Worm (Caenorhabditis elegans) whole organism, L3 larva: Measurements from ENCODE around the gene ZK1290.13.

ENCODE experiments used
- ZK546.5 ChIP-seq: sonication (generic microtip); optimal IDR thresholded peaks from 2 replicates; lab custom pipeline; 2017; ENCODE audit warnings: missing biosample characterization, missing genetic modification characterization
- aly-2 ChIP-seq: fragments of 150-350 bp; optimal IDR thresholded peaks from 2 replicates; lab custom pipeline; 2014; ENCODE audit warnings: missing biosample characterization, missing genetic modification characterization
- ama-1 ChIP-seq: fragments of 150-350 bp; optimal IDR thresholded peaks from 2 replicates; lab custom pipeline; 2018
- ceh-16 ChIP-seq: sonication (generic microtip); optimal IDR thresholded peaks from 2 replicates; lab custom pipeline; 2017; ENCODE audit warnings: missing biosample characterization, missing genetic modification characterization
- ceh-28 ChIP-seq: fragments of 150-350 bp; optimal IDR thresholded peaks from 2 replicates; lab custom pipeline; 2014; ENCODE audit warnings: missing biosample characterization, missing genetic modification reagents, missing genetic modification characterization
- ceh-82 ChIP-seq: fragments of 150-350 bp; optimal IDR thresholded peaks from 2 replicates; lab custom pipeline; 2014; ENCODE audit warnings: missing biosample characterization, missing genetic modification characterization
- ceh-9 ChIP-seq: sonication (generic microtip); optimal IDR thresholded peaks from 2 replicates; lab custom pipeline; 2018; ENCODE audit warnings: missing biosample characterization, missing genetic modification characterization
- daf-12 ChIP-seq: fragments of 150-350 bp; optimal IDR thresholded peaks from 2 replicates; lab custom pipeline; 2014; ENCODE audit warnings: missing biosample characterization, missing genetic modification reagents, missing genetic modification characterization
- egl-27 ChIP-seq: sonication (generic microtip); optimal IDR thresholded peaks from 4 replicates; lab custom pipeline; 2017; ENCODE audit warnings: missing biosample characterization, missing genetic modification reagents, missing genetic modification characterization
- egl-5 ChIP-seq: fragments of 150-350 bp; optimal IDR thresholded peaks from 2 replicates; lab custom pipeline; 2017; ENCODE audit warnings: missing biosample characterization, missing genetic modification reagents, missing genetic modification characterization, inconsistent platforms
- elt-1 ChIP-seq: fragments of 150-350 bp; optimal IDR thresholded peaks from 2 replicates; lab custom pipeline; 2014; ENCODE audit warnings: missing biosample characterization, missing genetic modification characterization
- elt-2 ChIP-seq: sonication (generic microtip); optimal IDR thresholded peaks from 2 replicates; lab custom pipeline; 2016; ENCODE audit warnings: missing genetic modification reagents, mild to moderate bottlenecking, missing genetic modification characterization, missing compliant biosample characterization
- elt-3 ChIP-seq, 3 experiments: fragments of 150-350 bp in 1 of 3; sonication (generic microtip) in 2 of 3; optimal IDR thresholded peaks; 2 replicates in 2 of 3; 4 replicates in 1 of 3; lab custom pipeline; 2014 to 2017; ENCODE audit warnings: missing biosample characterization in 3 of 3, missing genetic modification characterization in 3 of 3
- eor-1 ChIP-seq, 2 experiments: fragments of 150-350 bp; optimal IDR thresholded peaks; 2 replicates each; lab custom pipeline; 2014 to 2018; ENCODE audit warnings: missing biosample characterization in 2 of 2, missing genetic modification characterization in 2 of 2
- fkh-10 ChIP-seq: sonication (generic microtip); optimal IDR thresholded peaks from 2 replicates; lab custom pipeline; 2017; ENCODE audit warnings: missing biosample characterization, missing genetic modification reagents, missing genetic modification characterization
- fkh-2 ChIP-seq: fragments of 150-350 bp; optimal IDR thresholded peaks from 2 replicates; lab custom pipeline; 2014; ENCODE audit warnings: missing biosample characterization, missing genetic modification reagents, missing genetic modification characterization
- fos-1 ChIP-seq: fragments of 150-350 bp; optimal IDR thresholded peaks from 2 replicates; lab custom pipeline; 2014; ENCODE audit warnings: missing biosample characterization, missing genetic modification characterization
- hmg-11 ChIP-seq: sonication (generic microtip); optimal IDR thresholded peaks from 2 replicates; lab custom pipeline; 2016; ENCODE audit warnings: missing genetic modification characterization, missing compliant biosample characterization
- jun-1 ChIP-seq: fragments of 150-350 bp; optimal IDR thresholded peaks from 2 replicates; lab custom pipeline; 2014; ENCODE audit warnings: missing biosample characterization, missing genetic modification reagents, missing genetic modification characterization
- lin-15B ChIP-seq: fragments of 150-350 bp; optimal IDR thresholded peaks from 2 replicates; lab custom pipeline; 2014; ENCODE audit warnings: missing biosample characterization, missing genetic modification characterization
- lin-39 ChIP-seq: fragments of 150-350 bp; optimal IDR thresholded peaks from 2 replicates; lab custom pipeline; 2018; ENCODE audit warnings: missing biosample characterization, missing genetic modification reagents, missing genetic modification characterization
- lsy-12 ChIP-seq: sonication (generic microtip); optimal IDR thresholded peaks from 2 replicates; lab custom pipeline; 2016; ENCODE audit warnings: mild to moderate bottlenecking, missing genetic modification characterization, missing compliant biosample characterization
- mdl-1 ChIP-seq: fragments of 150-350 bp; optimal IDR thresholded peaks from 2 replicates; lab custom pipeline; 2014; ENCODE audit warnings: missing biosample characterization, missing genetic modification characterization
- mml-1 ChIP-seq: fragments of 150-350 bp; sonication (generic microtip); optimal IDR thresholded peaks from 3 replicates; lab custom pipeline; 2014; ENCODE audit warnings: missing biosample characterization, missing genetic modification characterization
- nhr-11 ChIP-seq: fragments of 150-350 bp; optimal IDR thresholded peaks from 2 replicates; lab custom pipeline; 2014; ENCODE audit warnings: missing biosample characterization, missing genetic modification characterization
- nhr-12 ChIP-seq: fragments of 150-350 bp; optimal IDR thresholded peaks from 2 replicates; lab custom pipeline; 2014; ENCODE audit warnings: missing biosample characterization, missing genetic modification characterization
- nhr-23 ChIP-seq: fragments of 150-350 bp; optimal IDR thresholded peaks from 2 replicates; lab custom pipeline; 2014; ENCODE audit warnings: missing biosample characterization, missing genetic modification reagents, missing genetic modification characterization
- nhr-237 ChIP-seq: fragments of 150-350 bp; optimal IDR thresholded peaks from 2 replicates; lab custom pipeline; 2014; ENCODE audit warnings: missing biosample characterization, missing genetic modification characterization
- nhr-25 ChIP-seq: sonication (generic microtip); optimal IDR thresholded peaks from 2 replicates; lab custom pipeline; 2017; ENCODE audit warnings: missing biosample characterization, missing genetic modification characterization
- nhr-28 ChIP-seq: fragments of 150-350 bp; optimal IDR thresholded peaks from 2 replicates; lab custom pipeline; 2014; ENCODE audit warnings: missing biosample characterization, missing genetic modification characterization
- nhr-43 ChIP-seq: sonication (generic microtip); optimal IDR thresholded peaks from 2 replicates; lab custom pipeline; 2016; ENCODE audit warnings: mild to moderate bottlenecking, missing genetic modification characterization, missing compliant biosample characterization; ENCODE audit not compliant: poor library complexity, severe bottlenecking
- nhr-67 ChIP-seq: fragments of 150-350 bp; optimal IDR thresholded peaks from 2 replicates; lab custom pipeline; 2014; ENCODE audit warnings: missing biosample characterization, missing genetic modification characterization
- nhr-76 ChIP-seq: fragments of 150-350 bp; sonication (generic microtip); optimal IDR thresholded peaks from 5 replicates; lab custom pipeline; 2014; ENCODE audit warnings: missing biosample characterization, missing genetic modification characterization
- nhr-77 ChIP-seq: fragments of 150-350 bp; optimal IDR thresholded peaks from 2 replicates; lab custom pipeline; 2014; ENCODE audit warnings: missing biosample characterization, missing genetic modification characterization
- pha-4 ChIP-seq: fragments of 150-350 bp; optimal IDR thresholded peaks from 2 replicates; lab custom pipeline; 2014; ENCODE audit warnings: missing biosample characterization, missing genetic modification reagents, missing genetic modification characterization
- pqm-1 ChIP-seq: fragments of 150-350 bp; optimal IDR thresholded peaks from 2 replicates; lab custom pipeline; 2017; ENCODE audit warnings: missing biosample characterization, missing genetic modification characterization, inconsistent platforms
- sea-2 ChIP-seq: fragments of 150-350 bp; sonication (generic microtip); optimal IDR thresholded peaks from 4 replicates; lab custom pipeline; 2014; ENCODE audit warnings: missing biosample characterization, missing genetic modification reagents, missing genetic modification characterization
- skn-1 ChIP-seq: fragments of 150-350 bp; optimal IDR thresholded peaks from 2 replicates; lab custom pipeline; 2014; ENCODE audit warnings: missing biosample characterization, missing genetic modification characterization
- snpc-4 ChIP-seq: fragments of 150-350 bp; optimal IDR thresholded peaks from 2 replicates; lab custom pipeline; 2014; ENCODE audit warnings: missing biosample characterization, missing genetic modification characterization
- tbx-2 ChIP-seq: sonication (generic microtip); optimal IDR thresholded peaks from 2 replicates; lab custom pipeline; 2016; ENCODE audit warnings: mild to moderate bottlenecking, missing genetic modification characterization, missing compliant biosample characterization
- unc-39 ChIP-seq: sonication (generic microtip); optimal IDR thresholded peaks from 4 replicates; lab custom pipeline; 2017; ENCODE audit warnings: missing biosample characterization, missing genetic modification characterization
- unc-62 ChIP-seq: fragments of 150-350 bp; sonication (generic microtip); optimal IDR thresholded peaks from 4 replicates; lab custom pipeline; 2014; ENCODE audit warnings: missing biosample characterization, missing genetic modification reagents, missing genetic modification characterization
- zag-1 ChIP-seq: fragments of 150-350 bp; optimal IDR thresholded peaks from 2 replicates; lab custom pipeline; 2014; ENCODE audit warnings: missing biosample characterization, missing genetic modification characterization
- ztf-11 ChIP-seq: fragments of 150-350 bp; optimal IDR thresholded peaks from 2 replicates; lab custom pipeline; 2014; ENCODE audit warnings: missing biosample characterization, missing genetic modification characterization
- ztf-4 ChIP-seq: fragments of 150-350 bp; optimal IDR thresholded peaks from 2 replicates; lab custom pipeline; 2014; ENCODE audit warnings: missing biosample characterization, missing genetic modification characterization

The ZK1290.13 gene

DNA sequence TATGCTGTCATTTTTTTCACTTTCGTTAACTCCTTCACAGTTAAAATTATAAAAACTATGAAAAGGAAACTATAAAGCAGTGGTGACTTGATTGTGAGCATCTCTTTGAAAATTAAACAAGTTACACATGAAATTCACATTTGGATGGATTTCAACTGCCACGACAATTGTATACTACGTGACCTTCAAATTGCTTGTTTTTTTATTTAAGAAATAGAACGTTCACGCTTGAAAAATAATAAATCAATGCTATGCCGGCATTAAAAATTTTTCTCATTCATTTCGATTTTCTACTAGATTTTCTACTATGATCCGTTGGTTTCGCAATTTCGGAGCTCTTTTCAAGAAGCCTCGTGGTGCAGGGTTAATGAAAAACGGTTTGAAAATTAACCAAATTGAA, 9.3 kb upstream of the ZK1290.13 start, which contains the start of the genes ZK1290.7 and rnh-1.1:
ZK1290.7 (minus strand) TSS at position 101 of the 400 bp plus-strand sequence.
rnh-1.1 (plus strand) TSS at position 281 of the 400 bp plus-strand sequence.
- TF ChIP-seq elt-3 (tag; optimal IDR thresholded peaks at IDR 0.05; lab: Kevin White, UChicago) (no peak), nhr-25 (tag; lab: Kevin White, UChicago) (no peak), fkh-2 (tag; lab: Kevin White, UChicago) (no peak), mdl-1 (tag; lab: Kevin White, UChicago) (no peak), ama-1 (lab: Kevin White, UChicago) (no peak), skn-1 (tag; lab: Kevin White, UChicago) (no peak), fkh-10 (GFP tag; lab: Kevin White, UChicago) (no peak), eor-1 (tag; optimal IDR thresholded peaks at IDR 0.05; lab: Kevin White, UChicago) (no peak), unc-62 (GFP tag; lab: Kevin White, UChicago) (no peak), ztf-4 (tag; lab: Kevin White, UChicago) (no peak), nhr-237 (tag; lab: Kevin White, UChicago) (no peak), daf-12 (tag; lab: Kevin White, UChicago) (no peak), ceh-82 (no peak), tbx-2 (tag; lab: Kevin White, UChicago) (no peak), hmg-11 (tag; lab: Kevin White, UChicago) (no peak), nhr-28 (no peak)
- TF ChIP-seq, all 47 proteins: peak for 0

DNA sequence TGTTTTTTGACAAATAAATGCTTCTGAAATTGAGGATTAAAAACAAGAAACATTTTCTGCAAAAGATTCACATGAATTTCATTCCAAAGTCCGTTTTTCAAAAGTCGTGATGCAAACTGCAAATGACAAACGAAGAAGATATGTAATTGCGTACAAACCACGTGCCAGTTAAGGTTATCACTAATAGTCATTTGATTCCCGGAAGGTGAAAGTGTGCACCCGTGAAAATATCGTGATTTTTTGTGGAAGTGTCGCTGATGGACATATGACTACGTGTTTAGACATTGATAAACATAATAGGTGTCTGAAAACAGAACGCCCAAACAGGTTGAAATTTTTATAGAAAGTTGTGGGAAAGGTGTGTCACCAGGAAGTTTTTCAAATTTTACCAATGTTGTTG, 6.6 kb upstream of the ZK1290.13 start:
- peak; percentile 39 for TF ChIP-seq mml-1
- TF ChIP-seq unc-62 (GFP tag; lab: Kevin White, UChicago), result no peak
- TF ChIP-seq ceh-28 (tag; lab: Kevin White, UChicago), result peak; percentile 6
- no peak for TF ChIP-seq nhr-76 (tag; lab: Kevin White, UChicago)
- peak; percentile 45 for TF ChIP-seq jun-1 (tag; lab: Kevin White, UChicago)
- peak; percentile 25 for TF ChIP-seq tbx-2 (tag; lab: Kevin White, UChicago)
- TF ChIP-seq nhr-25 (tag; lab: Kevin White, UChicago), result peak; percentile 57
- no peak for TF ChIP-seq elt-1
- TF ChIP-seq pha-4 (tag; lab: Kevin White, UChicago), result no peak
- peak; percentile 78 for TF ChIP-seq pqm-1 (tag; lab: Kevin White, UChicago)
- TF ChIP-seq nhr-43 (tag; lab: Kevin White, UChicago), result peak; percentile 94
- TF ChIP-seq egl-27 (tag; lab: Kevin White, UChicago), result no peak
- TF ChIP-seq ceh-82, result no peak
- peak; percentile 89 for TF ChIP-seq nhr-23
- TF ChIP-seq elt-2 (tag; lab: Kevin White, UChicago), result peak; percentile 86

DNA sequence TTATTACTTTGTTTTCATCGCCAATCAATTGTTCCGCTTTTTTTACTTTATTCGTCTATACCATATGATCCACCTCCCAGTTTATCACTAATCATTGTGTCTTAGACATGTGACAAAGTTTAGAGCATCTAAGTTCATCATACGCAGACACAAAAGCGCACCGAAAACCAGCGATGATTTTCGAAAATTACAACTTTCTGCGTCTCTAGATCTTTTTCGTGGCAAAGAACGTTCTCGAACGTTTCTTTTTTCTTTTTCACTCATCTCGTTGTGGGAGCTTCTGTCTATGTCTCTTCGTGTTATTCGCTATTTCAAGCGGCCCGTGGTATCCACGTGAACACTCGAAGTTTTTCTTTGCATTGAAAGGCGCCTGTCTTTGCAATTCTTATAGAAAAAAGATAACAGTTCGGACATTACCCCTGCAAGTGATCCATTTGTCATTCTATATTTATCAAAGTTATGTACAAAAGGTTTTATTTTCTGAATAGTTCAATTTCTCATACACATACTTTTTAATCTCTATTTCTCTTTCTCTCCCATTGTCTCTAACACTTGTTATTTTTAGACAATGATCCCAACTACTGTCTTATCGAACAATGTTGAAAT, 5.6 kb upstream of the ZK1290.13 start, which contains the start of gene ZK1290.5:
ZK1290.5 (plus strand) TSS at position 566 of the 606 bp plus-strand sequence.
- TF ChIP-seq lsy-12 (peak; percentile 84), unc-62 (GFP tag; lab: Kevin White, UChicago) (peak; percentile 34), pqm-1 (tag; lab: Kevin White, UChicago) (peak; percentile 73), ztf-4 (tag; lab: Kevin White, UChicago) (peak; percentile 35), fkh-10 (GFP tag; lab: Kevin White, UChicago) (no peak), ceh-28 (tag; lab: Kevin White, UChicago) (peak; percentile 60), eor-1 (tag; optimal IDR thresholded peaks at IDR 0.05; lab: Kevin White, UChicago) (no peak), lin-39 (tag; lab: Kevin White, UChicago) (peak; percentile 67), sea-2 (no peak), egl-5 (tag; lab: Kevin White, UChicago) (peak; percentile 51), mdl-1 (tag; lab: Kevin White, UChicago) (peak; percentile 53), ceh-16 (no peak), nhr-67 (tag; lab: Kevin White, UChicago) (no peak), egl-27 (tag; lab: Kevin White, UChicago) (peak; percentile 77), nhr-25 (tag; lab: Kevin White, UChicago) (peak; percentile 86), nhr-11 (tag; lab: Kevin White, UChicago) (peak; percentile 80), fkh-2 (tag; lab: Kevin White, UChicago) (no peak), ceh-9 (tag; lab: Kevin White, UChicago) (no peak), aly-2 (tag; lab: Kevin White, UChicago) (no peak), nhr-77 (tag; lab: Kevin White, UChicago) (no peak), nhr-43 (tag; lab: Kevin White, UChicago) (peak; percentile 91), zag-1 (no peak), daf-12 (tag; lab: Kevin White, UChicago) (no peak), fos-1 (tag; lab: Kevin White, UChicago) (peak; percentile 60), nhr-76 (tag; lab: Kevin White, UChicago) (no peak), skn-1 (tag; lab: Kevin White, UChicago) (peak; percentile 71), lin-15B (peak; percentile 58), unc-39 (no peak), ZK546.5 (tag; lab: Kevin White, UChicago) (no peak), hmg-11 (tag; lab: Kevin White, UChicago) (no peak), elt-1 (peak; percentile 20), nhr-12 (tag; lab: Kevin White, UChicago) (no peak), elt-2 (tag; lab: Kevin White, UChicago) (peak; percentile 94), mml-1 (peak; percentile 75), ama-1 (lab: Kevin White, UChicago) (no peak), snpc-4 (tag; lab: Kevin White, UChicago) (peak; percentile 35), nhr-237 (tag; lab: Kevin White, UChicago) (no peak), ztf-11 (no peak)
